Worm (Caenorhabditis elegans) whole organism, L3 larva: ENCODE measurements around the gene F49C12.2.

ENCODE experiments used
- elt-2 ChIP-seq: sonication (generic microtip); optimal IDR thresholded peaks from 2 replicates; lab custom pipeline; 2016; ENCODE audit warnings: missing genetic modification reagents, mild to moderate bottlenecking, missing genetic modification characterization, missing compliant biosample characterization
- fos-1 ChIP-seq: fragments of 150-350 bp; optimal IDR thresholded peaks from 2 replicates; lab custom pipeline; 2014; ENCODE audit warnings: missing biosample characterization, missing genetic modification characterization
- nhr-23 ChIP-seq: fragments of 150-350 bp; optimal IDR thresholded peaks from 2 replicates; lab custom pipeline; 2014; ENCODE audit warnings: missing biosample characterization, missing genetic modification reagents, missing genetic modification characterization
- unc-62 ChIP-seq: fragments of 150-350 bp; sonication (generic microtip); optimal IDR thresholded peaks from 4 replicates; lab custom pipeline; 2014; ENCODE audit warnings: missing biosample characterization, missing genetic modification reagents, missing genetic modification characterization
- zag-1 ChIP-seq: fragments of 150-350 bp; optimal IDR thresholded peaks from 2 replicates; lab custom pipeline; 2014; ENCODE audit warnings: missing biosample characterization, missing genetic modification characterization
- ztf-11 ChIP-seq: fragments of 150-350 bp; optimal IDR thresholded peaks from 2 replicates; lab custom pipeline; 2014; ENCODE audit warnings: missing biosample characterization, missing genetic modification characterization

DNA sequence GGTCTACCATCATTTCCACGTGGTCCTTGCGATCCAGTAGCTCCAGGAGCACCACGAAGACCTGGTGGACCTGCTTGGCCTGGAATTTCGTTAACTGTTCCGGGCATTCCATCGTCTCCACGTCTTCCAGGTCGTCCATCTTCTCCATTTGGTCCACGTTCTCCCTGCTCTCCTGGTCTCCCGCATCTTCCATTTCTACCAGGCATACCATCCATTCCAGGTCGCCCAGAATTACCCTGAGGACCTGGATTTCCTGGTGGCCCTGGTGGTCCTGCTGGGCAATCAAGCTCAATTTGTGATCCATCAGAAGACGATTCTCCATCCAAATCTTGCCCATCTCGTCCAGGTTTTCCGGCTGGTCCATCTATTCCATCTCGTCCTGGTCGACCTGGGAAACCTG, 38.2 kb downstream of the F49C12.2 start:
- no peak for TF ChIP-seq unc-62 (GFP tag; lab: Kevin White, UChicago)
- no peak for TF ChIP-seq fos-1 (tag; lab: Kevin White, UChicago)
- no peak for TF ChIP-seq zag-1
- TF ChIP-seq nhr-23 (tag; lab: Kevin White, UChicago), result no peak
- no peak for TF ChIP-seq ztf-11 (tag; lab: Kevin White, UChicago)
- no peak for TF ChIP-seq elt-2
